Worm (Caenorhabditis elegans): ENCODE results near the gene srz-16.

ce11 chrV:20196671-20197070 lies 10.2 kb upstream of the srz-16 start, which contains the start of gene ftr-1:
- TF ChIP-seq W03F9.2 (tag; optimal IDR thresholded peaks at IDR 0.05) (no peak), him-1 (tag; optimal IDR thresholded peaks at IDR 0.05) (no peak)

Data from whole organism, L4/young adult.